Worm (Caenorhabditis elegans) whole organism, late embryonic: ENCODE data around the gene ZC204.17.

Source experiments
- K09A11.1 ChIP-seq: sonication (generic microtip); optimal IDR thresholded peaks from 2 replicates; lab custom pipeline; 2017; ENCODE audit warnings: antibody characterized with exemption, mild to moderate bottlenecking, missing genetic modification characterization, missing compliant biosample characterization; ENCODE audit not compliant: insufficient read depth
- che-1 ChIP-seq: sonication (generic microtip); optimal IDR thresholded peaks from 2 replicates; lab custom pipeline; 2016; ENCODE audit warnings: mild to moderate bottlenecking, missing genetic modification characterization, missing compliant biosample characterization
- lin-11 ChIP-seq: fragments of 200-800 bp; sonication (Bioruptor generic); optimal IDR thresholded peaks from 2 replicates; lab custom pipeline; 2018; ENCODE audit warnings: mild to moderate bottlenecking, missing genetic modification characterization, missing compliant biosample characterization
- sdc-2 ChIP-seq: sonication (generic microtip); optimal IDR thresholded peaks from 2 replicates; lab custom pipeline; 2016; ENCODE audit warnings: missing genotype, missing genetic modification characterization, missing compliant biosample characterization
- sox-2 ChIP-seq: fragments of 200-800 bp; sonication (Bioruptor generic); IDR thresholded peaks from 2 replicates; pipeline ENCODE4 v1.3.6; 2022; ENCODE audit warnings: missing genetic modification reagents, missing genetic modification characterization, missing compliant biosample characterization

ce11 chrII:1650502-1650901 lies 4.4 kb upstream of the ZC204.17 start, which contains the start of gene fbxb-20:
- TF ChIP-seq lin-11 (tag; lab: Kevin White, UChicago) (no peak), sdc-2 (tag; lab: Kevin White, UChicago) (no peak), sox-2 (GFP tag; lab: Robert Waterston, UW) (no peak), K09A11.1 (no peak), che-1 (no peak)
